Worm (Caenorhabditis elegans) whole organism, L1 larva: ENCODE results near the gene deg-1.

Experiments
- C04F5.9 ChIP-seq: sonication (generic microtip); optimal IDR thresholded peaks from 2 replicates; lab custom pipeline; 2016; ENCODE audit warnings: missing genetic modification characterization, missing compliant biosample characterization
- C16A3.4 ChIP-seq: fragments of 150-350 bp; optimal IDR thresholded peaks from 2 replicates; lab custom pipeline; 2014; ENCODE audit warnings: missing biosample characterization, missing genetic modification characterization
- F16B12.6 ChIP-seq: fragments of 150-350 bp; optimal IDR thresholded peaks from 2 replicates; lab custom pipeline; 2014; ENCODE audit warnings: missing biosample characterization, missing genetic modification characterization
- Y116A8C.19 ChIP-seq: sonication (generic microtip); optimal IDR thresholded peaks from 2 replicates; lab custom pipeline; 2016; ENCODE audit warnings: missing compliant biosample characterization, missing genetic modification characterization, borderline replicate concordance
- aly-2 ChIP-seq: fragments of 150-350 bp; optimal IDR thresholded peaks from 2 replicates; lab custom pipeline; 2014; ENCODE audit warnings: missing biosample characterization, missing genetic modification characterization
- ceh-8 ChIP-seq: fragments of 200-800 bp; sonication (Bioruptor generic); optimal IDR thresholded peaks from 2 replicates; lab custom pipeline; 2018; ENCODE audit warnings: mild to moderate bottlenecking, missing genetic modification characterization, moderate library complexity, missing compliant biosample characterization
- ces-1 ChIP-seq: fragments of 150-350 bp; optimal IDR thresholded peaks from 2 replicates; lab custom pipeline; 2014; ENCODE audit warnings: missing biosample characterization, missing genetic modification reagents, missing genetic modification characterization
- efl-1 ChIP-seq, 4 experiments: fragments of 150-350 bp; optimal IDR thresholded peaks in 3 of 4; peaks in 1 of 4; 1 replicate in 1 of 4; 2 replicates in 3 of 4; lab custom pipeline; 2014; ENCODE audit warnings: missing biosample characterization in 2 of 4, missing genetic modification characterization in 2 of 4, missing genetic modification reagents in 2 of 4
- efl-3 ChIP-seq: fragments of 200-800 bp; sonication (Bioruptor generic); optimal IDR thresholded peaks from 2 replicates; lab custom pipeline; 2018; ENCODE audit warnings: mild to moderate bottlenecking, missing genetic modification characterization, missing compliant biosample characterization
- elt-3 ChIP-seq, 6 experiments: fragments of 150-350 bp in 1 of 6; sonication (generic microtip); optimal IDR thresholded peaks; 2 replicates each; lab custom pipeline; 2017 to 2018; ENCODE audit warnings: missing biosample characterization in 6 of 6, missing genetic modification characterization in 6 of 6, inconsistent platforms in 1 of 6
- fkh-10 ChIP-seq: sonication (generic microtip); optimal IDR thresholded peaks from 2 replicates; lab custom pipeline; 2017; ENCODE audit warnings: missing biosample characterization, missing genetic modification reagents, missing genetic modification characterization
- fkh-4 ChIP-seq: sonication (generic microtip); optimal IDR thresholded peaks from 2 replicates; lab custom pipeline; 2016; ENCODE audit warnings: missing compliant biosample characterization, missing genetic modification characterization, borderline replicate concordance
- fos-1 ChIP-seq: fragments of 150-350 bp; optimal IDR thresholded peaks from 2 replicates; lab custom pipeline; 2014; ENCODE audit warnings: missing biosample characterization, missing genetic modification characterization
- grh-1 ChIP-seq: fragments of 200-800 bp; sonication (Bioruptor generic); IDR thresholded peaks from 2 replicates; pipeline ENCODE4 v1.3.6; 2022; ENCODE audit warnings: missing genetic modification reagents, missing genetic modification characterization, missing compliant biosample characterization
- isw-1 ChIP-seq: fragments of 200-800 bp; sonication (Bioruptor generic); IDR thresholded peaks from 2 replicates; pipeline ENCODE4 v1.3.6; 2022; ENCODE audit warnings: missing genetic modification characterization, missing compliant biosample characterization
- lin-35 ChIP-seq, 2 experiments: fragments of 150-350 bp; optimal IDR thresholded peaks; 2 replicates each; lab custom pipeline; 2014; ENCODE audit warnings: missing biosample characterization in 2 of 2, missing genetic modification characterization in 2 of 2, missing genetic modification reagents in 2 of 2
- lsy-2 ChIP-seq, 2 experiments: fragments of 150-350 bp; optimal IDR thresholded peaks; 2 replicates each; lab custom pipeline; 2014; ENCODE audit warnings: missing biosample characterization in 2 of 2, missing genetic modification characterization in 2 of 2
- mab-9 ChIP-seq: fragments of 200-800 bp; sonication (Bioruptor generic); IDR thresholded peaks from 2 replicates; pipeline ENCODE4 v1.3.6; 2022; ENCODE audit warnings: missing genetic modification reagents, missing genetic modification characterization, missing compliant biosample characterization
- mep-1 ChIP-seq: fragments of 150-350 bp; optimal IDR thresholded peaks from 2 replicates; lab custom pipeline; 2014; ENCODE audit warnings: missing biosample characterization, missing genetic modification characterization
- nhr-47 ChIP-seq: sonication (generic microtip); optimal IDR thresholded peaks from 2 replicates; lab custom pipeline; 2016; ENCODE audit warnings: mild to moderate bottlenecking, missing genetic modification characterization, moderate library complexity, missing compliant biosample characterization
- nhr-76 ChIP-seq: sonication (generic microtip); optimal IDR thresholded peaks from 2 replicates; lab custom pipeline; 2017; ENCODE audit warnings: missing biosample characterization, missing genetic modification characterization
- nhr-90 ChIP-seq: sonication (generic microtip); optimal IDR thresholded peaks from 2 replicates; lab custom pipeline; 2016; ENCODE audit warnings: mild to moderate bottlenecking, missing genetic modification characterization, missing compliant biosample characterization; ENCODE audit not compliant: poor library complexity
- pqm-1 ChIP-seq: sonication (generic microtip); optimal IDR thresholded peaks from 3 replicates; lab custom pipeline; 2017; ENCODE audit warnings: missing biosample characterization, missing genetic modification characterization
- rnt-1 ChIP-seq: sonication (generic microtip); optimal IDR thresholded peaks from 2 replicates; lab custom pipeline; 2016; ENCODE audit warnings: mild to moderate bottlenecking, missing genetic modification characterization, moderate library complexity, missing compliant biosample characterization
- sox-4 ChIP-seq: sonication (generic microtip); optimal IDR thresholded peaks from 2 replicates; lab custom pipeline; 2016; ENCODE audit warnings: missing genetic modification characterization, missing compliant biosample characterization
- unc-30 ChIP-seq: sonication (generic microtip); optimal IDR thresholded peaks from 2 replicates; lab custom pipeline; 2017; ENCODE audit warnings: missing biosample characterization, missing genetic modification characterization
- unc-62 ChIP-seq: fragments of 150-350 bp; optimal IDR thresholded peaks from 2 replicates; lab custom pipeline; 2014; ENCODE audit warnings: missing biosample characterization, missing genetic modification reagents, missing genetic modification characterization
- vab-15 ChIP-seq: sonication (generic microtip); optimal IDR thresholded peaks from 2 replicates; lab custom pipeline; 2017; ENCODE audit warnings: missing genotype, mild to moderate bottlenecking, missing genetic modification characterization, missing compliant biosample characterization
- ztf-11 ChIP-seq, 2 experiments: sonication (generic microtip); optimal IDR thresholded peaks; 2 replicates each; lab custom pipeline; 2016 to 2017; ENCODE audit warnings: missing genetic modification characterization in 2 of 2, missing biosample characterization in 1 of 2, missing compliant biosample characterization in 1 of 2

Gene deg-1

ce11 chrX:7726351-7726750 is 26.5 kb upstream of the deg-1 start:
- peak; percentile 12 for TF ChIP-seq nhr-90 (tag; lab: Kevin White, UChicago)
- no peak for TF ChIP-seq efl-1 (optimal IDR thresholded peaks at IDR 0.05; lab: Kevin White, UChicago)
- TF ChIP-seq efl-1 (GFP tag; optimal IDR thresholded peaks at IDR 0.05 in 1 of 2; lab: Kevin White, UChicago) = peak in 1 of 2 experiments; percentile 90
- TF ChIP-seq mab-9 = no peak

ce11 chrX:7727601-7728000 is 25.3 kb upstream of the deg-1 start, which contains the start of gene vit-1:
vit-1 (plus strand) TSS chrX:7727889.
- TF ChIP-seq C16A3.4 (tag; lab: Kevin White, UChicago) = no peak
- TF ChIP-seq rnt-1 (tag; lab: Kevin White, UChicago) = no peak
- TF ChIP-seq isw-1 (GFP tag; lab: Robert Waterston, UW) = no peak
- no peak for TF ChIP-seq vab-15 (tag; lab: Kevin White, UChicago)
- TF ChIP-seq lin-35 (GFP tag; optimal IDR thresholded peaks at IDR 0.05; lab: Kevin White, UChicago) = no peak
- no peak for TF ChIP-seq grh-1 (GFP tag; lab: Robert Waterston, UW)
- TF ChIP-seq pqm-1 (tag; lab: Kevin White, UChicago) = no peak
- no peak for TF ChIP-seq nhr-76 (tag; lab: Kevin White, UChicago)
- no peak for TF ChIP-seq C04F5.9 (tag; lab: Kevin White, UChicago)
- no peak for TF ChIP-seq fkh-4
- TF ChIP-seq Y116A8C.19 (tag; lab: Kevin White, UChicago) = no peak
- no peak for TF ChIP-seq sox-4 (tag; lab: Kevin White, UChicago)

ce11 chrX:7733571-7733970 is 19.3 kb upstream of the deg-1 start:
- TF ChIP-seq unc-62 (GFP tag; lab: Kevin White, UChicago) (no peak), lsy-2 (tag; optimal IDR thresholded peaks at IDR 0.05; lab: Kevin White, UChicago) (no peak), mab-9 (no peak), nhr-47 (tag; lab: Kevin White, UChicago) (no peak), efl-1 (optimal IDR thresholded peaks at IDR 0.05; lab: Kevin White, UChicago) (no peak), efl-1 (GFP tag; optimal IDR thresholded peaks at IDR 0.05 in 1 of 2; lab: Kevin White, UChicago) (no peak), grh-1 (GFP tag; lab: Robert Waterston, UW) (no peak), ceh-8 (no peak), Y116A8C.19 (tag; lab: Kevin White, UChicago) (no peak), unc-30 (tag; lab: Kevin White, UChicago) (no peak), mep-1 (tag; lab: Kevin White, UChicago) (no peak)
- TF ChIP-seq, all 84 proteins: peak for 0

ce11 chrX:7736171-7736570 is 16.7 kb upstream of the deg-1 start, which contains the start of gene set-12:
set-12 (minus strand) TSS chrX:7736271.
- TF ChIP-seq fkh-4 = no peak
- TF ChIP-seq elt-3 (tag; optimal IDR thresholded peaks at IDR 0.05; lab: Kevin White, UChicago) = no peak
- no peak for TF ChIP-seq Y116A8C.19 (tag; lab: Kevin White, UChicago)
- TF ChIP-seq F16B12.6 (tag; lab: Kevin White, UChicago) = no peak
- TF ChIP-seq fos-1 (tag; lab: Kevin White, UChicago) = no peak

ce11 chrX:7739353-7739752 is 13.5 kb upstream of the deg-1 start, which contains the start of gene K09F5.1:
K09F5.1 (plus strand) TSS chrX:7739653.
- no peak for TF ChIP-seq fkh-10 (GFP tag; lab: Kevin White, UChicago)
- no peak for TF ChIP-seq vab-15 (tag; lab: Kevin White, UChicago)
- TF ChIP-seq ces-1 (GFP tag; lab: Kevin White, UChicago) = no peak
- TF ChIP-seq ztf-11 (tag; optimal IDR thresholded peaks at IDR 0.05; lab: Kevin White, UChicago) = no peak
- TF ChIP-seq nhr-90 (tag; lab: Kevin White, UChicago) = no peak
- no peak for TF ChIP-seq efl-3 (GFP tag; lab: Kevin White, UChicago)
- TF ChIP-seq lsy-2 (tag; optimal IDR thresholded peaks at IDR 0.05; lab: Kevin White, UChicago) = no peak
- no peak for TF ChIP-seq pqm-1 (tag; lab: Kevin White, UChicago)
- no peak for TF ChIP-seq C04F5.9 (tag; lab: Kevin White, UChicago)
- TF ChIP-seq isw-1 (GFP tag; lab: Robert Waterston, UW) = no peak
- no peak for TF ChIP-seq rnt-1 (tag; lab: Kevin White, UChicago)
- TF ChIP-seq aly-2 = no peak
- no peak for TF ChIP-seq C16A3.4 (tag; lab: Kevin White, UChicago)
